Worm (Caenorhabditis elegans) whole organism, L4 larva: Measurements from ENCODE around the gene chil-12.

Experiments
- T26A8.4 ChIP-seq: fragments of 200-800 bp; sonication (Bioruptor generic); IDR thresholded peaks from 2 replicates; pipeline ENCODE4 v1.3.6; 2022; ENCODE audit warnings: missing genetic modification characterization, missing compliant biosample characterization
- ceh-62 ChIP-seq: sonication (generic microtip); optimal IDR thresholded peaks from 2 replicates; lab custom pipeline; 2017; ENCODE audit warnings: missing biosample characterization, missing genetic modification characterization
- hlh-30 ChIP-seq: sonication (generic microtip); optimal IDR thresholded peaks from 2 replicates; lab custom pipeline; 2017; ENCODE audit warnings: antibody characterized with exemption, mild to moderate bottlenecking, missing genetic modification characterization, missing compliant biosample characterization; ENCODE audit not compliant: insufficient read depth
- lin-38 ChIP-seq: fragments of 200-800 bp; sonication (Bioruptor generic); IDR thresholded peaks from 2 replicates; pipeline ENCODE4 v1.3.6; 2022; ENCODE audit warnings: missing genetic modification reagents, missing genetic modification characterization, missing compliant biosample characterization
- mdl-1 ChIP-seq, 2 experiments: fragments of 150-350 bp in 1 of 2; sonication (generic microtip) in 1 of 2; optimal IDR thresholded peaks; 2 replicates each; lab custom pipeline; 2014 to 2017; ENCODE audit warnings: missing biosample characterization in 2 of 2, missing genetic modification characterization in 2 of 2
- nhr-6 ChIP-seq: fragments of 150-350 bp; optimal IDR thresholded peaks from 2 replicates; lab custom pipeline; 2014; ENCODE audit warnings: missing biosample characterization, missing genetic modification characterization
- pha-4 ChIP-seq, 2 experiments: fragments of 150-350 bp in 1 of 2; fragments of 200-800 bp in 1 of 2; sonication (Bioruptor generic) in 1 of 2; IDR thresholded peaks in 1 of 2; optimal IDR thresholded peaks in 1 of 2; 2 replicates each; pipeline versions ENCODE4 v1.3.6 to Lab custom; 2014 to 2022; ENCODE audit warnings: missing genetic modification characterization in 2 of 2, missing genetic modification reagents in 2 of 2, missing biosample characterization in 1 of 2, missing compliant biosample characterization in 1 of 2
- skn-1 ChIP-seq: fragments of 150-350 bp; optimal IDR thresholded peaks from 2 replicates; lab custom pipeline; 2014; ENCODE audit warnings: missing biosample characterization, missing genetic modification characterization
- zag-1 ChIP-seq: fragments of 150-350 bp; optimal IDR thresholded peaks from 2 replicates; lab custom pipeline; 2014; ENCODE audit warnings: missing biosample characterization, missing genetic modification characterization

DNA sequence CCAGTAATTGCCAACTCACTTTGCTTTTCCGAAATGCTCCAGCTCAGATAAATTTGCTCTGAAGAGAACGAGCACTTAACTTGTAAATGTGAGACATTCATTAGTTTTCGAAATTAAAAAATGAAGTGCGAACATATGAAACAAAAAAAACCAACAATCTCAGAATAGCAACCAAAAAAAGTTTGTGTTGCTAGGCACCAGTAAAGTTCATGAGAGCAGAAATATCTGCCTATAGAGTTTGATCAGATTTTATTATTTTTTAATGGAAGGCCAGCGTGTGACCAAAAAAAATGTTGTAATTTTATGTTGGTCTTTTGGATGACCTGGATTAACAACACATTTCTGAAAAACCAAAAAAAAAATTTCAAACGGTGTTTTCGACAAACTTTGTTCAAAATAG, 22.8 kb downstream of the chil-12 start, which contains the start of gene M01B2.12:
- TF ChIP-seq mdl-1 (tag; optimal IDR thresholded peaks at IDR 0.05; lab: Kevin White, UChicago) (no peak), zag-1 (tag; lab: Kevin White, UChicago) (no peak), skn-1 (no peak), ceh-62 (tag; lab: Kevin White, UChicago) (no peak), lin-38 (no peak), T26A8.4 (GFP tag; lab: Robert Waterston, UW) (no peak), nhr-6 (tag; lab: Kevin White, UChicago) (no peak), pha-4 (GFP tag; IDR thresholded peaks at IDR 0.05; lab: Robert Waterston, UW) (no peak), pha-4 (tag; optimal IDR thresholded peaks at IDR 0.05; lab: Kevin White, UChicago) (no peak), hlh-30 (tag; lab: Kevin White, UChicago) (no peak)
